Worm (Caenorhabditis elegans): ENCODE results near the gene wht-7.

- TF ChIP-seq W03F9.2 (tag; optimal IDR thresholded peaks at IDR 0.05) (no peak), him-1 (tag; optimal IDR thresholded peaks at IDR 0.05) (no peak)
Measured at ce11 chrIII:6154586-6154985, 5.2 kb upstream of the wht-7 start.

All from whole organism, L4/young adult.